Worm (Caenorhabditis elegans) whole organism, L2 larva: Measurements from ENCODE around the gene ceh-76.
A peak's percentile ranks its signal among the peaks of the same experiment; 100 is the strongest.

Experiments
- C34F6.9 ChIP-seq: fragments of 150-350 bp; optimal IDR thresholded peaks from 2 replicates; lab custom pipeline; 2014; ENCODE audit warnings: missing biosample characterization, missing genetic modification characterization
- R02D3.7 ChIP-seq: fragments of 150-350 bp; optimal IDR thresholded peaks from 2 replicates; lab custom pipeline; 2014; ENCODE audit warnings: missing biosample characterization, missing genetic modification characterization
- Y55F3AM.14 ChIP-seq: fragments of 200-800 bp; sonication (Bioruptor generic); optimal IDR thresholded peaks from 2 replicates; lab custom pipeline; 2018; ENCODE audit warnings: mild to moderate bottlenecking, missing genetic modification characterization, missing compliant biosample characterization
- ZK546.5 ChIP-seq: sonication (generic microtip); optimal IDR thresholded peaks from 2 replicates; lab custom pipeline; 2017; ENCODE audit warnings: missing biosample characterization, missing genetic modification characterization
- alr-1 ChIP-seq: fragments of 150-350 bp; optimal IDR thresholded peaks from 2 replicates; lab custom pipeline; 2014; ENCODE audit warnings: missing biosample characterization, missing genetic modification characterization
- aly-2 ChIP-seq: fragments of 150-350 bp; optimal IDR thresholded peaks from 2 replicates; lab custom pipeline; 2014; ENCODE audit warnings: missing biosample characterization, missing genetic modification characterization
- blmp-1 ChIP-seq: sonication (generic microtip); optimal IDR thresholded peaks from 2 replicates; lab custom pipeline; 2017; ENCODE audit warnings: missing genetic modification characterization, mild to moderate bottlenecking, missing compliant biosample characterization, antibody characterized with exemption, moderate library complexity; ENCODE audit not compliant: insufficient read depth
- ceh-16 ChIP-seq: fragments of 150-350 bp; optimal IDR thresholded peaks from 2 replicates; lab custom pipeline; 2014; ENCODE audit warnings: missing biosample characterization, missing genetic modification characterization
- ceh-82 ChIP-seq: fragments of 150-350 bp; optimal IDR thresholded peaks from 2 replicates; lab custom pipeline; 2014; ENCODE audit warnings: missing biosample characterization, missing genetic modification characterization
- crh-2 ChIP-seq: sonication (generic microtip); optimal IDR thresholded peaks from 2 replicates; lab custom pipeline; 2017; ENCODE audit warnings: missing biosample characterization, missing genetic modification characterization
- dmd-4 ChIP-seq: sonication (generic microtip); optimal IDR thresholded peaks from 2 replicates; lab custom pipeline; 2017; ENCODE audit warnings: missing biosample characterization, missing genetic modification characterization
- fos-1 ChIP-seq: fragments of 150-350 bp; optimal IDR thresholded peaks from 2 replicates; lab custom pipeline; 2014; ENCODE audit warnings: missing biosample characterization, missing genetic modification characterization
- gmeb-1 ChIP-seq: fragments of 150-350 bp; optimal IDR thresholded peaks from 2 replicates; lab custom pipeline; 2014; ENCODE audit warnings: missing biosample characterization, missing genetic modification characterization
- lin-39 ChIP-seq: fragments of 150-350 bp; optimal IDR thresholded peaks from 2 replicates; lab custom pipeline; 2014; ENCODE audit warnings: missing biosample characterization, missing genetic modification reagents, missing genetic modification characterization
- lsy-2 ChIP-seq, 2 experiments: fragments of 150-350 bp in 1 of 2; sonication (generic microtip) in 1 of 2; optimal IDR thresholded peaks; 2 replicates each; lab custom pipeline; 2014 to 2017; ENCODE audit warnings: missing biosample characterization in 2 of 2, missing genetic modification characterization in 2 of 2
- mbf-1 ChIP-seq: sonication (generic microtip); optimal IDR thresholded peaks from 2 replicates; lab custom pipeline; 2017; ENCODE audit warnings: missing biosample characterization, missing genetic modification characterization
- mdl-1 ChIP-seq, 2 experiments: fragments of 150-350 bp in 1 of 2; sonication (generic microtip) in 1 of 2; optimal IDR thresholded peaks; 2 replicates each; lab custom pipeline; 2017; ENCODE audit warnings: missing biosample characterization in 2 of 2, missing genetic modification characterization in 2 of 2
- nhr-10 ChIP-seq: sonication (generic microtip); optimal IDR thresholded peaks from 2 replicates; lab custom pipeline; 2017; ENCODE audit warnings: missing biosample characterization, missing genetic modification characterization
- nhr-11 ChIP-seq: fragments of 150-350 bp; optimal IDR thresholded peaks from 2 replicates; lab custom pipeline; 2014; ENCODE audit warnings: missing biosample characterization, missing genetic modification characterization
- nhr-12 ChIP-seq: fragments of 150-350 bp; optimal IDR thresholded peaks from 2 replicates; lab custom pipeline; 2014; ENCODE audit warnings: missing biosample characterization, missing genetic modification characterization
- nhr-129 ChIP-seq: fragments of 150-350 bp; optimal IDR thresholded peaks from 2 replicates; lab custom pipeline; 2014; ENCODE audit warnings: missing biosample characterization, missing genetic modification characterization
- nhr-237 ChIP-seq: fragments of 150-350 bp; optimal IDR thresholded peaks from 2 replicates; lab custom pipeline; 2014; ENCODE audit warnings: missing biosample characterization, missing genetic modification characterization
- nhr-77 ChIP-seq: fragments of 150-350 bp; optimal IDR thresholded peaks from 2 replicates; lab custom pipeline; 2014; ENCODE audit warnings: missing biosample characterization, missing genetic modification characterization
- sem-4 ChIP-seq: fragments of 150-350 bp; optimal IDR thresholded peaks from 2 replicates; lab custom pipeline; 2014; ENCODE audit warnings: missing biosample characterization, missing genetic modification reagents, missing genetic modification characterization
- sma-3 ChIP-seq: sonication (generic microtip); optimal IDR thresholded peaks from 2 replicates; lab custom pipeline; 2016; ENCODE audit warnings: missing genetic modification reagents, missing genetic modification characterization, missing compliant biosample characterization
- sma-9 ChIP-seq, 2 experiments: fragments of 150-350 bp in 1 of 2; sonication (generic microtip) in 1 of 2; optimal IDR thresholded peaks; 2 replicates each; lab custom pipeline; 2014 to 2016; ENCODE audit warnings: missing genetic modification characterization in 2 of 2, mild to moderate bottlenecking in 1 of 2, missing biosample characterization in 1 of 2, missing compliant biosample characterization in 1 of 2, missing genetic modification reagents in 1 of 2, moderate library complexity in 1 of 2
- unc-39 ChIP-seq: fragments of 150-350 bp; optimal IDR thresholded peaks from 2 replicates; lab custom pipeline; 2014; ENCODE audit warnings: missing biosample characterization, missing genetic modification characterization
- unc-55 ChIP-seq: fragments of 150-350 bp; sonication (generic microtip); optimal IDR thresholded peaks from 3 replicates; lab custom pipeline; 2014; ENCODE audit warnings: missing biosample characterization, missing genetic modification reagents, missing genetic modification characterization
- unc-62 ChIP-seq: fragments of 150-350 bp; optimal IDR thresholded peaks from 2 replicates; lab custom pipeline; 2014; ENCODE audit warnings: missing biosample characterization, missing genetic modification reagents, missing genetic modification characterization
- zag-1 ChIP-seq: fragments of 150-350 bp; optimal IDR thresholded peaks from 2 replicates; lab custom pipeline; 2014; ENCODE audit warnings: missing biosample characterization, missing genetic modification characterization
- ztf-11 ChIP-seq: sonication (generic microtip); optimal IDR thresholded peaks from 2 replicates; lab custom pipeline; 2017; ENCODE audit warnings: missing biosample characterization, missing genetic modification characterization

Gene ceh-76

ce11 chrV:7958740-7959320 is 35.6 kb downstream of the ceh-76 start, which contains the start of the genes clec-217 and F26D11.2:
clec-217 (minus strand) TSS chrV:7958840.
F26D11.2 (plus strand) TSS chrV:7959270.
- TF ChIP-seq aly-2 (tag; lab: Kevin White, UChicago) (no peak), dmd-4 (no peak), nhr-12 (tag; lab: Kevin White, UChicago) (no peak), ZK546.5 (tag; lab: Kevin White, UChicago) (no peak), nhr-129 (tag; lab: Kevin White, UChicago) (no peak)

- no peak for TF ChIP-seq unc-55 (GFP tag; lab: Kevin White, UChicago)
- TF ChIP-seq ztf-11 = no peak
- TF ChIP-seq sem-4 = no peak
- no peak for TF ChIP-seq lin-39 (tag; lab: Kevin White, UChicago)
- no peak for TF ChIP-seq ceh-16 (tag; lab: Kevin White, UChicago)
- no peak for TF ChIP-seq nhr-237
These were observed 38.3 kb downstream of the ceh-76 start, which contains the start of gene pals-34 for ce11 chrV:7956218-7956617. pals-34 (minus strand) TSS chrV:7956497.

- TF ChIP-seq C34F6.9 (tag; lab: Kevin White, UChicago) (peak; percentile 18), lin-39 (tag; lab: Kevin White, UChicago) (no peak), Y55F3AM.14 (no peak), nhr-11 (no peak), crh-2 (tag; lab: Kevin White, UChicago) (peak; percentile 43), fos-1 (tag; lab: Kevin White, UChicago) (peak; percentile 6), zag-1 (no peak), nhr-129 (tag; lab: Kevin White, UChicago) (peak; percentile 49), alr-1 (no peak), ceh-82 (tag; lab: Kevin White, UChicago) (no peak), gmeb-1 (tag; lab: Kevin White, UChicago) (peak; percentile 59), unc-55 (GFP tag; lab: Kevin White, UChicago) (peak; percentile 58)
These were observed 39.3 kb downstream of the ceh-76 start, which contains the start of gene F26D11.12 for ce11 chrV:7955168-7955567. F26D11.12 (minus strand) TSS chrV:7955312.

ce11 chrV:7954552-7954951 is 39.9 kb downstream of the ceh-76 start, which contains the start of gene F26D11.13:
F26D11.13 (minus strand) TSS chrV:7954652.
- no peak for TF ChIP-seq nhr-10 (tag; lab: Kevin White, UChicago)

ce11 chrV:7952855-7953254 is 41.6 kb downstream of the ceh-76 start, which contains the start of gene clec-216:
clec-216 (minus strand) TSS chrV:7952955.
- TF ChIP-seq sem-4 (no peak), mdl-1 (tag; optimal IDR thresholded peaks at IDR 0.05; lab: Kevin White, UChicago) (no peak), nhr-237 (no peak), Y55F3AM.14 (no peak), lsy-2 (tag; optimal IDR thresholded peaks at IDR 0.05; lab: Kevin White, UChicago) (no peak), nhr-77 (tag; lab: Kevin White, UChicago) (no peak), sma-3 (GFP tag; lab: Kevin White, UChicago) (no peak), blmp-1 (no peak), sma-9 (GFP tag; optimal IDR thresholded peaks at IDR 0.05; lab: Kevin White, UChicago) (no peak), sma-9 (tag; optimal IDR thresholded peaks at IDR 0.05; lab: Kevin White, UChicago) (no peak), mbf-1 (tag; lab: Kevin White, UChicago) (no peak), ztf-11 (no peak), alr-1 (no peak), unc-62 (GFP tag; lab: Kevin White, UChicago) (no peak)

- no peak for TF ChIP-seq nhr-12 (tag; lab: Kevin White, UChicago)
- TF ChIP-seq unc-39 (tag; lab: Kevin White, UChicago) = no peak
- no peak for TF ChIP-seq R02D3.7
These were observed 48.2 kb downstream of the ceh-76 start for ce11 chrV:7946229-7946628.
